Fruit fly (Drosophila melanogaster): ENCODE data around the gene swm.

swm gene

dm6 chr2L:19453381-19453780 is 39.7 kb upstream of the swm start, which contains the start of gene Top2 (continued):
- TF ChIP-seq CG4360 (GFP tag; IDR thresholded peaks at IDR 0.05) = no peak
- no peak; the same call in 2 of the 3 replicates for TF ChIP-seq so (GFP tag; IDR thresholded peaks at IDR 0.05)
- no peak for TF ChIP-seq trh (GFP tag; optimal IDR thresholded peaks at IDR 0.05)
- no peak; the same call in 1 of the 2 replicates for TF ChIP-seq klu (GFP tag; IDR thresholded peaks at IDR 0.05)
- TF ChIP-seq CG10431 (GFP tag; optimal IDR thresholded peaks at IDR 0.05) = no peak
- no peak for TF ChIP-seq ro (GFP tag; IDR thresholded peaks at IDR 0.05)
- TF ChIP-seq HLH4C (GFP tag; IDR thresholded peaks at IDR 0.05; ENCODE audit: partially characterized antibody) = peak; percentile 82
- TF ChIP-seq HmgD (GFP tag; optimal IDR thresholded peaks at IDR 0.05) = peak; percentile 95
- peak; percentile 81 for TF ChIP-seq CG8290 (GFP tag; optimal IDR thresholded peaks at IDR 0.05)
- peak in 1 of 2 experiments; percentile 88 for TF ChIP-seq CG8290 (tag; optimal IDR thresholded peaks at IDR 0.05)
- no peak for TF ChIP-seq Fer2 (tag; optimal IDR thresholded peaks at IDR 0.05)
- TF ChIP-seq lmd (GFP tag; IDR thresholded peaks at IDR 0.05) = no peak
- TF ChIP-seq hb (GFP tag; IDR thresholded peaks at IDR 0.05; ENCODE audit: partially characterized antibody) = peak; percentile 76
- TF ChIP-seq ewg (GFP tag; optimal IDR thresholded peaks at IDR 0.05) = peak; percentile 43
- peak; percentile 5 for TF ChIP-seq CG9437 (GFP tag; optimal IDR thresholded peaks at IDR 0.05)
- TF ChIP-seq CG10267 (tag; optimal IDR thresholded peaks at IDR 0.05) = peak; percentile 90
- peak; percentile 61 for TF ChIP-seq gfzf (GFP tag; optimal IDR thresholded peaks at IDR 0.05)
- peak; percentile 19; the same call in 1 of the 2 replicates for TF ChIP-seq Adf1 (GFP tag; IDR thresholded peaks at IDR 0.05)
- peak; percentile 3 for TF ChIP-seq CG12942 (GFP tag; optimal IDR thresholded peaks at IDR 0.05)
- TF ChIP-seq CG7786 (GFP tag; optimal IDR thresholded peaks at IDR 0.05) = peak; percentile 21
- no peak for TF ChIP-seq stc (GFP tag; IDR thresholded peaks at IDR 0.05)
- no peak for TF ChIP-seq Hand (GFP tag; optimal IDR thresholded peaks at IDR 0.05)
- TF ChIP-seq tup (GFP tag; optimal IDR thresholded peaks at IDR 0.05) = no peak
- TF ChIP-seq CG11723 (GFP tag; optimal IDR thresholded peaks at IDR 0.05) = no peak
- no peak for TF ChIP-seq Gsc (GFP tag; IDR thresholded peaks at IDR 0.05)
- peak; percentile 63 for TF ChIP-seq CG34224 (GFP tag; IDR thresholded peaks at IDR 0.05; ENCODE audit: partially characterized antibody)
- peak; percentile 34; the same call in 1 of the 3 replicates for TF ChIP-seq ci (GFP tag; IDR thresholded peaks at IDR 0.05)
- TF ChIP-seq grau (tag; optimal IDR thresholded peaks at IDR 0.05) = peak; percentile 55
- peak; percentile 48 for TF ChIP-seq NfI (GFP tag; optimal IDR thresholded peaks at IDR 0.05)
- TF ChIP-seq CrebB (tag; optimal IDR thresholded peaks at IDR 0.05) = no peak
- TF ChIP-seq CG6175 (GFP tag; IDR thresholded peaks at IDR 0.05) = no peak
- TF ChIP-seq CG15479 (GFP tag; optimal IDR thresholded peaks at IDR 0.05) = no peak
- TF ChIP-seq Dll (GFP tag; IDR thresholded peaks at IDR 0.05; ENCODE audit: partially characterized antibody) = peak; percentile 80
- TF ChIP-seq Antp (GFP tag; optimal IDR thresholded peaks at IDR 0.05) = peak; percentile 43
- no peak for TF ChIP-seq wek (GFP tag; optimal IDR thresholded peaks at IDR 0.05)
- TF ChIP-seq CG6791 (GFP tag; IDR thresholded peaks at IDR 0.05; ENCODE audit: partially characterized antibody) = peak; percentile 94
- TF ChIP-seq CG18476 (GFP tag; optimal IDR thresholded peaks at IDR 0.05) = no peak
- TF ChIP-seq CG3726 (GFP tag; IDR thresholded peaks at IDR 0.05) = no peak
- peak; percentile 50 to 70 for TF ChIP-seq dpn (GFP tag; optimal IDR thresholded peaks at IDR 0.05)
- TF ChIP-seq CG10209 (GFP tag; optimal IDR thresholded peaks at IDR 0.05) = no peak
- no peak for TF ChIP-seq CG1602 (GFP tag; optimal IDR thresholded peaks at IDR 0.05)
- no peak for TF ChIP-seq BtbVII (GFP tag; optimal IDR thresholded peaks at IDR 0.05)
- peak; percentile 98 for TF ChIP-seq Dref (GFP tag; IDR thresholded peaks at IDR 0.05)
- no peak for TF ChIP-seq CG30431 (GFP tag; optimal IDR thresholded peaks at IDR 0.05)
- no peak for TF ChIP-seq da (GFP tag; optimal IDR thresholded peaks at IDR 0.05)
- TF ChIP-seq CG8359 (GFP tag; optimal IDR thresholded peaks at IDR 0.05; ENCODE audit: borderline replicate concordance) = no peak
- TF ChIP-seq kay (GFP tag; optimal IDR thresholded peaks at IDR 0.05) = no peak
- no peak for TF ChIP-seq CG11247 (GFP tag; IDR thresholded peaks at IDR 0.05)
- TF ChIP-seq al (GFP tag; IDR thresholded peaks at IDR 0.05) = no peak
- no peak for TF ChIP-seq CG11696 (GFP tag; IDR thresholded peaks at IDR 0.05)
- TF ChIP-seq gem (tag; optimal IDR thresholded peaks at IDR 0.05) = peak; percentile 51

Measured in whole organism, embryonic.